Fruit fly (Drosophila melanogaster) whole organism, embryonic: Measurements from ENCODE around the gene Amun.

Source experiments
- ATbp ChIP-seq: fragments of 200-800 bp; sonication (Bioruptor generic); optimal IDR thresholded peaks from 2 replicates; lab custom pipeline; 2017; ENCODE audit warnings: missing biosample characterization, mild to moderate bottlenecking, missing genetic modification characterization, missing genetic modification reagents
- Adf1 ChIP-seq: fragments of 200-800 bp; sonication (Bioruptor generic); IDR thresholded peaks from 2 replicates; pipeline ENCODE4 v1.3.6; 2022; ENCODE audit warnings: missing biosample characterization, missing genetic modification characterization
- CG10366 ChIP-seq: fragments of 200-800 bp; sonication (Bioruptor generic); IDR thresholded peaks from 2 replicates; pipeline ENCODE4 v1.3.6; 2022; ENCODE audit warnings: missing biosample characterization, missing genetic modification characterization
- CG10565 ChIP-seq: fragments of 200-800 bp; sonication (Bioruptor generic); optimal IDR thresholded peaks from 3 replicates; lab custom pipeline; 2016; ENCODE audit warnings: missing biosample characterization, mild to moderate bottlenecking, missing genetic modification characterization
- CG12744 ChIP-seq: fragments of 200-800 bp; sonication (Bioruptor generic); optimal IDR thresholded peaks from 2 replicates; lab custom pipeline; 2016; ENCODE audit warnings: missing biosample characterization, missing genetic modification characterization
- CG12942 ChIP-seq: fragments of 200-800 bp; sonication (Bioruptor generic); optimal IDR thresholded peaks from 3 replicates; lab custom pipeline; 2016; ENCODE audit warnings: missing biosample characterization, missing genetic modification characterization
- CG14710 ChIP-seq: fragments of 200-800 bp; sonication (Bioruptor generic); optimal IDR thresholded peaks from 3 replicates; lab custom pipeline; 2019; ENCODE audit warnings: missing biosample characterization, mild to moderate bottlenecking, missing genetic modification characterization, moderate library complexity
- CG15514 ChIP-seq: fragments of 200-800 bp; sonication (Bioruptor generic); optimal IDR thresholded peaks from 3 replicates; lab custom pipeline; 2017; ENCODE audit warnings: missing biosample characterization, missing genetic modification characterization, mild to moderate bottlenecking, moderate library complexity, missing genetic modification reagents
- CG17829 ChIP-seq: fragments of 200-800 bp; optimal IDR thresholded peaks from 2 replicates; lab custom pipeline; 2019; ENCODE audit warnings: missing biosample characterization, mild to moderate bottlenecking, missing genetic modification characterization, moderate library complexity
- CG34376 ChIP-seq: fragments of 200-800 bp; sonication (Bioruptor generic); optimal IDR thresholded peaks from 2 replicates; lab custom pipeline; 2018; ENCODE audit warnings: missing biosample characterization, mild to moderate bottlenecking, missing genetic modification characterization
- CG4707 ChIP-seq: fragments of 200-800 bp; sonication (Bioruptor generic); optimal IDR thresholded peaks from 2 replicates; lab custom pipeline; 2018; ENCODE audit warnings: missing biosample characterization, mild to moderate bottlenecking, missing genetic modification characterization, moderate library complexity
- CG6765 ChIP-seq: fragments of 200-800 bp; sonication (Bioruptor generic); optimal IDR thresholded peaks from 3 replicates; lab custom pipeline; 2017; ENCODE audit warnings: missing biosample characterization, mild to moderate bottlenecking, missing genetic modification characterization
- CG7839 ChIP-seq: fragments of 200-800 bp; sonication (Bioruptor generic); optimal IDR thresholded peaks from 3 replicates; lab custom pipeline; 2018; ENCODE audit warnings: missing biosample characterization, mild to moderate bottlenecking, missing genetic modification characterization, moderate library complexity
- CTCF ChIP-seq: fragments of 200-800 bp; sonication (Bioruptor generic); optimal IDR thresholded peaks from 2 replicates; lab custom pipeline; 2017; ENCODE audit warnings: missing biosample characterization, mild to moderate bottlenecking, missing genetic modification characterization, moderate library complexity
- Camta ChIP-seq: fragments of 200-800 bp; sonication (Bioruptor generic); optimal IDR thresholded peaks from 2 replicates; lab custom pipeline; 2016; ENCODE audit warnings: missing biosample characterization, missing genetic modification characterization
- D19A ChIP-seq: fragments of 200-800 bp; optimal IDR thresholded peaks from 3 replicates; lab custom pipeline; 2019; ENCODE audit warnings: missing biosample characterization, mild to moderate bottlenecking, missing genetic modification characterization, moderate library complexity
- Deaf1 ChIP-seq: fragments of 200-800 bp; optimal IDR thresholded peaks from 3 replicates; lab custom pipeline; 2019; ENCODE audit warnings: missing biosample characterization, mild to moderate bottlenecking, missing genetic modification characterization, moderate library complexity
- Dfd ChIP-seq, 2 experiments: fragments of >200 bp; optimal IDR thresholded peaks; 2 replicates each; lab custom pipeline; 2017; ENCODE audit warnings: missing biosample characterization in 2 of 2, missing genetic modification characterization in 2 of 2
- GATAe ChIP-seq: fragments of 200-800 bp; sonication (Bioruptor generic); conservative IDR thresholded peaks from 2 replicates; pipeline ENCODE4 v1.3.6; 2022; ENCODE audit warnings: missing biosample characterization, missing genetic modification characterization
- Gsc ChIP-seq: fragments of 200-800 bp; sonication (Bioruptor generic); IDR thresholded peaks from 2 replicates; pipeline ENCODE4 v1.3.6; 2022; ENCODE audit warnings: missing biosample characterization, missing genetic modification characterization
- HLH3B ChIP-seq: fragments of 200-800 bp; sonication (Bioruptor generic); IDR thresholded peaks from 2 replicates; pipeline ENCODE4 v1.3.6; 2022; ENCODE audit warnings: missing biosample characterization, missing genetic modification characterization
- Meics ChIP-seq: fragments of 200-800 bp; sonication (Bioruptor generic); optimal IDR thresholded peaks from 2 replicates; lab custom pipeline; 2017; ENCODE audit warnings: missing biosample characterization, mild to moderate bottlenecking, missing genetic modification characterization
- Neu2 ChIP-seq: fragments of 200-800 bp; sonication (Bioruptor generic); optimal IDR thresholded peaks from 3 replicates; lab custom pipeline; 2016; ENCODE audit warnings: missing biosample characterization, missing genetic modification characterization, borderline replicate concordance
- Nf-YB ChIP-seq: fragments of 200-800 bp; sonication (Bioruptor generic); optimal IDR thresholded peaks from 3 replicates; lab custom pipeline; 2019; ENCODE audit warnings: missing biosample characterization, mild to moderate bottlenecking, missing genetic modification characterization, moderate library complexity
- Ptx1 ChIP-seq: fragments of 200-800 bp; sonication (Bioruptor generic); IDR thresholded peaks from 2 replicates; pipeline ENCODE4 v1.3.6; 2022; ENCODE audit warnings: missing biosample characterization, missing genetic modification characterization
- Scr ChIP-seq: fragments of 200-800 bp; sonication (Bioruptor generic); IDR thresholded peaks from 2 replicates; pipeline ENCODE4 v1.3.6; 2022; ENCODE audit warnings: missing biosample characterization, missing genetic modification characterization; ENCODE audit not compliant: partially characterized antibody
- Spps ChIP-seq: fragments of 200-800 bp; sonication (Bioruptor generic); optimal IDR thresholded peaks from 2 replicates; lab custom pipeline; 2018; ENCODE audit warnings: missing biosample characterization, mild to moderate bottlenecking, missing genetic modification characterization
- Xbp1 ChIP-seq: fragments of 200-800 bp; sonication (Bioruptor generic); optimal IDR thresholded peaks from 3 replicates; lab custom pipeline; 2016; ENCODE audit warnings: missing biosample characterization, mild to moderate bottlenecking, missing genetic modification characterization
- bsh ChIP-seq, 2 experiments: fragments of 200-800 bp; sonication (Bioruptor generic); optimal IDR thresholded peaks; 2 replicates each; lab custom pipeline; 2017 to 2018; ENCODE audit warnings: mild to moderate bottlenecking in 2 of 2, missing biosample characterization in 2 of 2, missing genetic modification characterization in 2 of 2, moderate library complexity in 1 of 2
- btn ChIP-seq: fragments of 200-800 bp; sonication (Bioruptor generic); optimal IDR thresholded peaks from 2 replicates; lab custom pipeline; 2016; ENCODE audit warnings: missing biosample characterization, missing genetic modification characterization
- cg ChIP-seq: fragments of 200-800 bp; sonication (Bioruptor generic); optimal IDR thresholded peaks from 3 replicates; lab custom pipeline; 2019; ENCODE audit warnings: missing biosample characterization, mild to moderate bottlenecking, missing genetic modification characterization, moderate library complexity
- corto ChIP-seq: fragments of 200-800 bp; sonication (Bioruptor generic); optimal IDR thresholded peaks from 2 replicates; lab custom pipeline; 2016; ENCODE audit warnings: missing biosample characterization, mild to moderate bottlenecking, missing genetic modification characterization, moderate library complexity
- crc ChIP-seq: fragments of 200-800 bp; sonication (Bioruptor generic); optimal IDR thresholded peaks from 2 replicates; lab custom pipeline; 2016; ENCODE audit warnings: missing biosample characterization, missing genetic modification characterization
- dm ChIP-seq: fragments of 200-800 bp; sonication (Bioruptor generic); optimal IDR thresholded peaks from 3 replicates; lab custom pipeline; 2016; ENCODE audit warnings: missing biosample characterization, missing genetic modification characterization
- emc ChIP-seq: fragments of 200-800 bp; sonication (Bioruptor generic); optimal IDR thresholded peaks from 2 replicates; lab custom pipeline; 2016; ENCODE audit warnings: missing biosample characterization, missing genetic modification characterization
- grau ChIP-seq: fragments of 200-800 bp; optimal IDR thresholded peaks from 3 replicates; lab custom pipeline; 2019; ENCODE audit warnings: missing biosample characterization, mild to moderate bottlenecking, missing genetic modification characterization, moderate library complexity
- hkb ChIP-seq, 2 experiments: fragments of 200-800 bp in 1 of 2; fragments of >200 bp in 1 of 2; sonication (Bioruptor generic) in 1 of 2; IDR thresholded peaks in 1 of 2; optimal IDR thresholded peaks in 1 of 2; 2 replicates each; pipeline versions ENCODE4 v1.3.6 to Lab custom; 2017 to 2022; ENCODE audit warnings: missing biosample characterization in 1 of 2, missing genetic modification characterization in 1 of 2
- ind ChIP-seq: fragments of 200-800 bp; sonication (Bioruptor generic); optimal IDR thresholded peaks from 3 replicates; lab custom pipeline; 2016; ENCODE audit warnings: missing biosample characterization, missing genetic modification characterization
- klu ChIP-seq: fragments of 200-800 bp; sonication (Bioruptor generic); IDR thresholded peaks from 2 replicates; pipeline ENCODE4 v1.3.6; 2022; ENCODE audit warnings: missing biosample characterization, missing genetic modification characterization
- nom ChIP-seq: fragments of 200-800 bp; sonication (Bioruptor generic); optimal IDR thresholded peaks from 2 replicates; lab custom pipeline; 2017; ENCODE audit warnings: missing biosample characterization, missing genetic modification characterization, mild to moderate bottlenecking, moderate library complexity, missing genetic modification reagents
- odd ChIP-seq: fragments of 200-800 bp; sonication (Bioruptor generic); optimal IDR thresholded peaks from 2 replicates; lab custom pipeline; 2017; ENCODE audit warnings: missing biosample characterization, mild to moderate bottlenecking, missing genetic modification characterization
- psq ChIP-seq: fragments of 200-800 bp; sonication (Bioruptor generic); optimal IDR thresholded peaks from 2 replicates; lab custom pipeline; 2017; ENCODE audit warnings: missing biosample characterization, missing genetic modification characterization
- salm ChIP-seq: fragments of 200-800 bp; sonication (Bioruptor generic); optimal IDR thresholded peaks from 2 replicates; lab custom pipeline; 2018; ENCODE audit warnings: missing biosample characterization, mild to moderate bottlenecking, missing genetic modification characterization
- sqz ChIP-seq: fragments of 200-800 bp; sonication (Bioruptor generic); optimal IDR thresholded peaks from 3 replicates; lab custom pipeline; 2018; ENCODE audit warnings: missing biosample characterization, mild to moderate bottlenecking, missing genetic modification characterization
- stc ChIP-seq: fragments of 200-800 bp; sonication (Bioruptor generic); IDR thresholded peaks from 2 replicates; pipeline ENCODE4 v1.3.6; 2022; ENCODE audit warnings: missing biosample characterization, missing genetic modification characterization
- tx ChIP-seq: fragments of 200-800 bp; sonication (Bioruptor generic); optimal IDR thresholded peaks from 2 replicates; lab custom pipeline; 2016; ENCODE audit warnings: missing biosample characterization, missing genetic modification characterization
- vvl ChIP-seq: fragments of 200-800 bp; sonication (Bioruptor generic); IDR thresholded peaks from 2 replicates; pipeline ENCODE4 v1.3.6; 2022; ENCODE audit warnings: missing biosample characterization, missing genetic modification characterization
- wor ChIP-seq: fragments of 200-800 bp; sonication (Bioruptor generic); IDR thresholded peaks from 2 replicates; pipeline ENCODE4 v1.3.6; 2022; ENCODE audit warnings: missing biosample characterization, missing genetic modification characterization

Amun gene

dm6 chrX:11729993-11730392 is 14.6 kb upstream of the Amun start:
- peak; percentile 33 for TF ChIP-seq cg (GFP tag; lab: Kevin White, UChicago)
- no peak for TF ChIP-seq btn (GFP tag; lab: Kevin White, UChicago)
- TF ChIP-seq Nf-YB (GFP tag; lab: Kevin White, UChicago), result peak; percentile 19
- TF ChIP-seq grau, result peak; percentile 12
- no peak for TF ChIP-seq psq (GFP tag; lab: Kevin White, UChicago)
- TF ChIP-seq CG34376 (GFP tag; lab: Kevin White, UChicago), result no peak

- no peak for TF ChIP-seq CG15514
- no peak for TF ChIP-seq hkb (optimal IDR thresholded peaks at IDR 0.05; lab: Kevin White, UChicago)
- no peak for TF ChIP-seq hkb (GFP tag; IDR thresholded peaks at IDR 0.05; lab: Robert Waterston, UW)
- no peak for TF ChIP-seq CG4707 (GFP tag; lab: Kevin White, UChicago)
- TF ChIP-seq vvl, result 0 out of 2 replicates have a peak, but pooled peaks have one; percentile 31
- peak; percentile 77 for TF ChIP-seq Deaf1
- TF ChIP-seq Neu2, result no peak
- TF ChIP-seq CG17829, result no peak
- no peak for TF ChIP-seq wor
- TF ChIP-seq Gsc (GFP tag; lab: Robert Waterston, UW), result no peak
- TF ChIP-seq odd (GFP tag; lab: Kevin White, UChicago), result no peak
- no peak for TF ChIP-seq corto (GFP tag; lab: Kevin White, UChicago)
- no peak for TF ChIP-seq Meics
- TF ChIP-seq stc, result no peak
- no peak for TF ChIP-seq CG14710 (tag; lab: Kevin White, UChicago)
- no peak for TF ChIP-seq emc (GFP tag; lab: Kevin White, UChicago)
- no peak for TF ChIP-seq sqz
Observed at dm6 chrX:11728999-11729398, 13.6 kb upstream of the Amun start, which contains the start of gene inaF-D. TSS of gene inaF-D (minus strand) at chrX:11729099.

DNA sequence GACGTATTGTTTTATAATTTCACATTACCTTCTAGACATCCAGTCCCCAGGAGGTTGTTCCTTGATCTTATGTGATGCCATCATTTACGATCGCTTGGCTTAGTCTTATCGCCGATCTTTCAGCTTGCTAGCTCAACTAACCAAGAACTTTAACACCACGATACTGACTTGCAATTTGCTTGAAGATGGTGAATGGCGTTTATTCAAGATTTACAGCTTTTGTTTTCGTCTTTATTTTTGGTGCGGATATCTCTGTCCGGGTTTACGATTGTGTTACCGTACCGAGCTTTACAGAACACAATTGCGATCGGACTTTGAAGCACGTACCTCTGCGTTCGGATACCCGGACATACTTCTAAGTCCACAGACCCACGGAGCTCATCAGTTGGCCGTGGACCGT is 8.6 kb upstream of the Amun start, which contains the start of gene CG15221:
Gene CG15221 (plus strand): TSS at position 301 of the 400 bp plus-strand sequence.
- TF ChIP-seq tx (GFP tag; lab: Kevin White, UChicago) (no peak), CG6765 (no peak), CG12744 (GFP tag; lab: Kevin White, UChicago) (no peak), cg (GFP tag; lab: Kevin White, UChicago) (no peak), CG12942 (GFP tag; lab: Kevin White, UChicago) (no peak), CG10565 (GFP tag; lab: Kevin White, UChicago) (no peak), Ptx1 (GFP tag; lab: Robert Waterston, UW) (no peak)

DNA sequence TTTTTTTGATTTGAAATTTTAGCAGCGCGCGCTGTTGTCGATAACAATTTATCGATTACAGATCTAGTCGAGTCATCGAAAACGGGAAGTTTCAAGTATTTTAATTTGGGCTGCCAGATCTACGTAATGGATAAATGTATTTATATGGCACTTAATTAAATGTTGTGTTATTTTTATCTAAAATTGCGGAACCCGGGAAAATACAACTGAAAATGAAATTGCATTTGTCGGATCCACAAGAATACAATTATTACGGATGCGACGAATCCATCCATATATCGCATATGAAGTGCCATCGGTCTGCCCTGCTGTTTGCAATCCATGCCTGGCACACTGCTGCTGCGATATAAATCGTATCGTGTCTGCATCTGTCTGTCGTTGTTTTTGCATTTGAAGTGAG is 4.8 kb upstream of the Amun start, which contains the start of gene Tango10:
Gene Tango10 (plus strand): TSS at position 108 of the 400 bp plus-strand sequence.
- TF ChIP-seq CG7839 (peak; percentile 20), Spps (tag; lab: Kevin White, UChicago) (no peak), Gsc (GFP tag; lab: Robert Waterston, UW) (no peak), nom (GFP tag; lab: Kevin White, UChicago) (no peak), dm (GFP tag; lab: Kevin White, UChicago) (peak; percentile 72), CTCF (GFP tag; lab: Kevin White, UChicago) (peak; percentile 24), HLH3B (GFP tag; lab: Robert Waterston, UW) (peak; percentile 58), Dfd (GFP tag; optimal IDR thresholded peaks at IDR 0.05; lab: Kevin White, UChicago) (no peak), Scr (GFP tag; lab: Robert Waterston, UW) (peak; percentile 83), GATAe (GFP tag; lab: Robert Waterston, UW) (no peak), crc (GFP tag; lab: Kevin White, UChicago) (no peak), ATbp (no peak), Xbp1 (GFP tag; lab: Kevin White, UChicago) (peak; percentile 67), CG10366 (peak; percentile 52), klu (GFP tag; lab: Robert Waterston, UW) (no peak), ind (GFP tag; lab: Kevin White, UChicago) (peak; percentile 40), Adf1 (GFP tag; lab: Robert Waterston, UW) (no peak), D19A (peak; percentile 12), Camta (GFP tag; lab: Kevin White, UChicago) (peak; percentile 52), bsh (GFP tag; optimal IDR thresholded peaks at IDR 0.05; lab: Kevin White, UChicago) (peak in 1 of 2 experiments; percentile 20), salm (no peak)
